Worm (Caenorhabditis elegans) whole organism, L4 larva: ENCODE data around the gene srh-34.

ENCODE experiments used
- F10B5.3 ChIP-seq: sonication (generic microtip); optimal IDR thresholded peaks from 2 replicates; lab custom pipeline; 2016; ENCODE audit warnings: mild to moderate bottlenecking, missing genetic modification characterization, missing compliant biosample characterization
- R02D3.7 ChIP-seq: fragments of 150-350 bp; sonication (generic microtip); optimal IDR thresholded peaks from 3 replicates; lab custom pipeline; 2014; ENCODE audit warnings: missing biosample characterization, missing genetic modification characterization
- ctbp-1 ChIP-seq: fragments of 200-800 bp; sonication (Bioruptor generic); IDR thresholded peaks from 2 replicates; pipeline ENCODE4 v1.3.6; 2022; ENCODE audit warnings: missing genetic modification reagents, missing genetic modification characterization, missing compliant biosample characterization
- fkh-10 ChIP-seq: fragments of 150-350 bp; optimal IDR thresholded peaks from 2 replicates; lab custom pipeline; 2014; ENCODE audit warnings: missing biosample characterization, missing genetic modification reagents, missing genetic modification characterization
- lin-38 ChIP-seq: fragments of 200-800 bp; sonication (Bioruptor generic); IDR thresholded peaks from 2 replicates; pipeline ENCODE4 v1.3.6; 2022; ENCODE audit warnings: missing genetic modification reagents, missing genetic modification characterization, missing compliant biosample characterization
- lin-39 ChIP-seq: fragments of 150-350 bp; optimal IDR thresholded peaks from 2 replicates; lab custom pipeline; 2014; ENCODE audit warnings: missing biosample characterization, missing genetic modification reagents, missing genetic modification characterization
- nhr-6 ChIP-seq: fragments of 150-350 bp; optimal IDR thresholded peaks from 2 replicates; lab custom pipeline; 2014; ENCODE audit warnings: missing biosample characterization, missing genetic modification characterization

- TF ChIP-seq fkh-10 (GFP tag; lab: Kevin White, UChicago) (no peak), lin-38 (no peak), lin-39 (tag; lab: Kevin White, UChicago) (no peak), ctbp-1 (GFP tag; lab: Robert Waterston, UW) (no peak), R02D3.7 (no peak), nhr-6 (tag; lab: Kevin White, UChicago) (no peak), F10B5.3 (no peak)
Observed at ce11 chrV:404210-404669, 42.2 kb downstream of the srh-34 start, which contains the start of gene nhr-252.
